Fruit fly (Drosophila melanogaster) whole organism, embryonic: Measurements from ENCODE around the gene Ppcs.

Experiments used
- CG12219 ChIP-seq: fragments of 200-800 bp; sonication (Bioruptor generic); optimal IDR thresholded peaks from 3 replicates; lab custom pipeline; 2018; ENCODE audit warnings: missing biosample characterization, mild to moderate bottlenecking, missing genetic modification characterization
- CG12236 ChIP-seq: fragments of 200-800 bp; sonication (Bioruptor generic); optimal IDR thresholded peaks from 2 replicates; lab custom pipeline; 2016; ENCODE audit warnings: missing biosample characterization, missing genetic modification characterization
- CG1233 ChIP-seq: fragments of 200-800 bp; sonication (Bioruptor generic); optimal IDR thresholded peaks from 4 replicates; lab custom pipeline; 2018; ENCODE audit warnings: missing biosample characterization, mild to moderate bottlenecking, missing genetic modification characterization
- CG12744 ChIP-seq: fragments of 200-800 bp; sonication (Bioruptor generic); optimal IDR thresholded peaks from 2 replicates; lab custom pipeline; 2016; ENCODE audit warnings: missing biosample characterization, missing genetic modification characterization
- CG15479 ChIP-seq: fragments of 200-800 bp; sonication (Bioruptor generic); optimal IDR thresholded peaks from 3 replicates; lab custom pipeline; 2019; ENCODE audit warnings: missing biosample characterization, mild to moderate bottlenecking, missing genetic modification characterization, moderate library complexity
- CG1647 ChIP-seq: fragments of 200-800 bp; sonication (Bioruptor generic); optimal IDR thresholded peaks from 3 replicates; lab custom pipeline; 2016; ENCODE audit warnings: missing biosample characterization, missing genetic modification characterization
- CG2199 ChIP-seq: fragments of 200-800 bp; sonication (Bioruptor generic); IDR thresholded peaks from 3 replicates; pipeline ENCODE4 v1.3.6; 2022; ENCODE audit warnings: missing biosample characterization, missing genetic modification characterization
- CG32532 ChIP-seq: fragments of 200-800 bp; sonication (Bioruptor generic); IDR thresholded peaks from 2 replicates; pipeline ENCODE4 v1.3.6; 2022; ENCODE audit warnings: missing biosample characterization, missing genetic modification characterization
- CG32767 ChIP-seq: fragments of 200-800 bp; sonication (Bioruptor generic); IDR thresholded peaks from 2 replicates; pipeline ENCODE4 v1.3.6; 2022; ENCODE audit warnings: missing biosample characterization, missing genetic modification characterization
- CG32772 ChIP-seq: fragments of 200-800 bp; sonication (Bioruptor generic); IDR thresholded peaks from 2 replicates; pipeline ENCODE4 v1.3.6; 2022; ENCODE audit warnings: missing biosample characterization, missing genetic modification characterization
- CG3281 ChIP-seq: fragments of 200-800 bp; sonication (Bioruptor generic); optimal IDR thresholded peaks from 3 replicates; lab custom pipeline; 2017; ENCODE audit warnings: missing biosample characterization, mild to moderate bottlenecking, missing genetic modification characterization
- CoRest ChIP-seq: fragments of 200-800 bp; sonication (Bioruptor generic); optimal IDR thresholded peaks from 3 replicates; lab custom pipeline; 2018; ENCODE audit warnings: missing biosample characterization, mild to moderate bottlenecking, missing genetic modification characterization, moderate library complexity
- D ChIP-seq, 2 experiments: fragments of 200-800 bp in 1 of 2; fragments of >200 bp in 1 of 2; sonication (Bioruptor generic) in 1 of 2; optimal IDR thresholded peaks; 2 replicates in 1 of 2; 3 replicates in 1 of 2; lab custom pipeline; 2017; ENCODE audit warnings: mild to moderate bottlenecking in 1 of 2, missing biosample characterization in 1 of 2, missing genetic modification characterization in 1 of 2, missing genetic modification reagents in 1 of 2
- D19B ChIP-seq: fragments of 200-800 bp; sonication (Bioruptor generic); optimal IDR thresholded peaks from 2 replicates; lab custom pipeline; 2017; ENCODE audit warnings: missing biosample characterization, mild to moderate bottlenecking, missing genetic modification characterization
- Jarid2 ChIP-seq: fragments of 200-800 bp; sonication (Bioruptor generic); optimal IDR thresholded peaks from 3 replicates; lab custom pipeline; 2017; ENCODE audit warnings: mild to moderate bottlenecking, missing biosample characterization, missing genetic modification reagents, missing genetic modification characterization
- MTF-1 ChIP-seq: fragments of 200-800 bp; sonication (Bioruptor generic); optimal IDR thresholded peaks from 2 replicates; lab custom pipeline; 2018; ENCODE audit warnings: missing biosample characterization, mild to moderate bottlenecking, missing genetic modification characterization, borderline replicate concordance
- Myb ChIP-seq: fragments of 200-800 bp; sonication (Bioruptor generic); optimal IDR thresholded peaks from 2 replicates; lab custom pipeline; 2016; ENCODE audit warnings: missing biosample characterization, missing genetic modification characterization
- Poxn ChIP-seq: fragments of 200-800 bp; sonication (Bioruptor generic); IDR thresholded peaks from 2 replicates; pipeline ENCODE4 v1.3.6; 2022; ENCODE audit warnings: missing biosample characterization, missing genetic modification characterization
- Ravus ChIP-seq: fragments of 200-800 bp; sonication (Bioruptor generic); IDR thresholded peaks from 2 replicates; pipeline ENCODE4 v1.3.6; 2022; ENCODE audit warnings: missing biosample characterization, missing genetic modification characterization
- Rx ChIP-seq: fragments of 200-800 bp; sonication (Bioruptor generic); IDR thresholded peaks from 2 replicates; pipeline ENCODE4 v1.3.6; 2022; ENCODE audit warnings: missing biosample characterization, missing genetic modification characterization
- Scr ChIP-seq: fragments of 200-800 bp; sonication (Bioruptor generic); IDR thresholded peaks from 2 replicates; pipeline ENCODE4 v1.3.6; 2022; ENCODE audit warnings: missing biosample characterization, missing genetic modification characterization; ENCODE audit not compliant: partially characterized antibody
- Sry-β ChIP-seq: fragments of 200-800 bp; sonication (Bioruptor generic); optimal IDR thresholded peaks from 2 replicates; lab custom pipeline; 2018; ENCODE audit warnings: missing biosample characterization, mild to moderate bottlenecking, missing genetic modification characterization, moderate library complexity
- YL-1 ChIP-seq: fragments of 200-800 bp; sonication (Bioruptor generic); optimal IDR thresholded peaks from 3 replicates; lab custom pipeline; 2017; ENCODE audit warnings: missing biosample characterization, mild to moderate bottlenecking, missing genetic modification characterization
- amos ChIP-seq: fragments of 200-800 bp; sonication (Bioruptor generic); IDR thresholded peaks from 2 replicates; pipeline ENCODE4 v1.3.6; 2022; ENCODE audit warnings: missing biosample characterization, missing genetic modification characterization; ENCODE audit not compliant: partially characterized antibody
- ara ChIP-seq: fragments of 200-800 bp; sonication (Bioruptor generic); IDR thresholded peaks from 2 replicates; pipeline ENCODE4 v1.3.6; 2022; ENCODE audit warnings: missing biosample characterization, missing genetic modification characterization
- ase ChIP-seq: fragments of 200-800 bp; sonication (Bioruptor generic); IDR thresholded peaks from 3 replicates; pipeline ENCODE4 v1.3.6; 2022; ENCODE audit warnings: missing biosample characterization, missing genetic modification characterization
- bab2 ChIP-seq: fragments of 200-800 bp; sonication (Bioruptor generic); optimal IDR thresholded peaks from 2 replicates; lab custom pipeline; 2016; ENCODE audit warnings: missing biosample characterization, missing genetic modification characterization
- chm ChIP-seq: fragments of 200-800 bp; sonication (Bioruptor generic); IDR thresholded peaks from 2 replicates; pipeline ENCODE4 v1.3.6; 2022; ENCODE audit warnings: missing biosample characterization, missing genetic modification characterization
- danr ChIP-seq: fragments of 200-800 bp; sonication (Bioruptor generic); IDR thresholded peaks from 2 replicates; pipeline ENCODE4 v1.3.6; 2022; ENCODE audit warnings: missing biosample characterization, missing genetic modification characterization
- ems ChIP-seq: fragments of 200-800 bp; sonication (Bioruptor generic); optimal IDR thresholded peaks from 3 replicates; lab custom pipeline; 2016; ENCODE audit warnings: missing biosample characterization, missing genetic modification characterization
- gce ChIP-seq: fragments of 200-800 bp; sonication (Bioruptor generic); IDR thresholded peaks from 3 replicates; pipeline ENCODE4 v1.3.6; 2022; ENCODE audit warnings: missing biosample characterization, missing genetic modification characterization
- gem ChIP-seq: fragments of 200-800 bp; sonication (Bioruptor generic); optimal IDR thresholded peaks from 2 replicates; lab custom pipeline; 2019; ENCODE audit warnings: missing biosample characterization, mild to moderate bottlenecking, missing genetic modification characterization, moderate library complexity
- gsb ChIP-seq: fragments of 200-800 bp; sonication (Bioruptor generic); IDR thresholded peaks from 2 replicates; pipeline ENCODE4 v1.3.6; 2022; ENCODE audit warnings: missing biosample characterization, missing genetic modification characterization
- lbe ChIP-seq: fragments of 200-800 bp; sonication (Bioruptor generic); optimal IDR thresholded peaks from 2 replicates; lab custom pipeline; 2016; ENCODE audit warnings: missing biosample characterization, mild to moderate bottlenecking, missing genetic modification characterization
- nau ChIP-seq: fragments of 200-800 bp; sonication (Bioruptor generic); optimal IDR thresholded peaks from 3 replicates; lab custom pipeline; 2017; ENCODE audit warnings: missing biosample characterization, mild to moderate bottlenecking, missing genetic modification characterization, missing genetic modification reagents
- nom ChIP-seq: fragments of 200-800 bp; sonication (Bioruptor generic); optimal IDR thresholded peaks from 2 replicates; lab custom pipeline; 2017; ENCODE audit warnings: missing biosample characterization, missing genetic modification characterization, mild to moderate bottlenecking, moderate library complexity, missing genetic modification reagents
- odd ChIP-seq: fragments of 200-800 bp; sonication (Bioruptor generic); optimal IDR thresholded peaks from 2 replicates; lab custom pipeline; 2017; ENCODE audit warnings: missing biosample characterization, mild to moderate bottlenecking, missing genetic modification characterization
- org-1 ChIP-seq: fragments of 200-800 bp; sonication (Bioruptor generic); optimal IDR thresholded peaks from 2 replicates; lab custom pipeline; 2017; ENCODE audit warnings: missing biosample characterization, missing genetic modification characterization
- row ChIP-seq: fragments of 200-800 bp; sonication (Bioruptor generic); IDR thresholded peaks from 3 replicates; pipeline ENCODE4 v1.3.6; 2022; ENCODE audit warnings: missing biosample characterization, missing genetic modification characterization
- sna ChIP-seq: fragments of 200-800 bp; sonication (Bioruptor generic); IDR thresholded peaks from 2 replicates; pipeline ENCODE4 v1.3.6; 2022; ENCODE audit warnings: missing biosample characterization, missing genetic modification characterization; ENCODE audit not compliant: partially characterized antibody
- so ChIP-seq: fragments of 200-800 bp; sonication (Bioruptor generic); IDR thresholded peaks from 3 replicates; pipeline ENCODE4 v1.3.6; 2022; ENCODE audit warnings: missing biosample characterization, missing genetic modification characterization
- sqz ChIP-seq: fragments of 200-800 bp; sonication (Bioruptor generic); optimal IDR thresholded peaks from 3 replicates; lab custom pipeline; 2018; ENCODE audit warnings: missing biosample characterization, mild to moderate bottlenecking, missing genetic modification characterization
- unc-4 ChIP-seq: fragments of 200-800 bp; sonication (Bioruptor generic); IDR thresholded peaks from 2 replicates; pipeline ENCODE4 v1.3.6; 2022; ENCODE audit warnings: missing biosample characterization, missing genetic modification characterization; ENCODE audit not compliant: partially characterized antibody
- usp ChIP-seq: fragments of >200 bp; optimal IDR thresholded peaks from 2 replicates; lab custom pipeline; 2017; ENCODE audit warnings: missing biosample characterization, missing genetic modification characterization
- yki ChIP-seq: fragments of >200 bp; optimal IDR thresholded peaks from 3 replicates; lab custom pipeline; 2018
- z ChIP-seq: fragments of 200-800 bp; sonication (Bioruptor generic); IDR thresholded peaks from 3 replicates; pipeline ENCODE4 v1.3.6; 2022; ENCODE audit warnings: missing biosample characterization, missing genetic modification characterization
- zen2 ChIP-seq: fragments of 200-800 bp; sonication (Bioruptor generic); IDR thresholded peaks from 3 replicates; pipeline ENCODE4 v1.3.6; 2022; ENCODE audit warnings: missing biosample characterization, missing genetic modification characterization; ENCODE audit not compliant: partially characterized antibody
- zfh1 ChIP-seq: fragments of 200-800 bp; sonication (Bioruptor generic); IDR thresholded peaks from 3 replicates; pipeline ENCODE4 v1.3.6; 2022; ENCODE audit warnings: missing biosample characterization, missing genetic modification characterization

The Ppcs gene

dm6 chr3R:19163972-19164819, 16.5 kb upstream of the Ppcs start, which contains the start of gene sqz (continued):
- TF ChIP-seq amos (GFP tag; lab: Robert Waterston, UW) (peak; percentile 25; the same call in 1 of the 2 replicates), lbe (GFP tag; lab: Kevin White, UChicago) (peak; percentile 69), zen2 (GFP tag; lab: Robert Waterston, UW) (0 out of 3 replicates have a peak, but pooled peaks have one; percentile 37), so (GFP tag; lab: Robert Waterston, UW) (peak; percentile 42; the same call in 1 of the 3 replicates), CG2199 (GFP tag; lab: Robert Waterston, UW) (0 out of 3 replicates have a peak, but pooled peaks have one; percentile 21), usp (no peak), ase (GFP tag; lab: Robert Waterston, UW) (no peak), nau (GFP tag; lab: Kevin White, UChicago) (peak; percentile 74), sna (GFP tag; lab: Robert Waterston, UW) (peak; percentile 49; the same call in 1 of the 2 replicates), CG3281 (GFP tag; lab: Kevin White, UChicago) (peak; percentile 36), Scr (peak; percentile 38), yki (peak; percentile 80), chm (peak; percentile 77), Jarid2 (GFP tag; lab: Kevin White, UChicago) (peak; percentile 95), Rx (GFP tag; lab: Robert Waterston, UW) (no peak), CG32767 (peak; percentile 60; the same call in 1 of the 2 replicates), danr (GFP tag; lab: Robert Waterston, UW) (no peak), CG32772 (GFP tag; lab: Robert Waterston, UW) (peak; percentile 64), MTF-1 (GFP tag; lab: Kevin White, UChicago) (peak; percentile 29), row (GFP tag; lab: Robert Waterston, UW) (no peak), D (optimal IDR thresholded peaks at IDR 0.05; lab: Kevin White, UChicago) (no peak), D (GFP tag; optimal IDR thresholded peaks at IDR 0.05; lab: Kevin White, UChicago) (peak; percentile 4), bab2 (GFP tag; lab: Kevin White, UChicago) (no peak), gce (0 out of 3 replicates have a peak, but pooled peaks have one; percentile 23), CG12219 (GFP tag; lab: Kevin White, UChicago) (peak; percentile 7), z (peak; percentile 60; the same call in 1 of the 3 replicates), unc-4 (GFP tag; lab: Robert Waterston, UW) (peak; percentile 50; the same call in 1 of the 2 replicates), CG32532 (GFP tag; lab: Robert Waterston, UW) (peak; percentile 61; the same call in 1 of the 2 replicates), zfh1 (GFP tag; lab: Robert Waterston, UW) (0 out of 3 replicates have a peak, but pooled peaks have one; percentile 10), odd (GFP tag; lab: Kevin White, UChicago) (peak; percentile 26)

dm6 chr3R:19162135-19162616, 14.5 kb upstream of the Ppcs start, which contains the start of the genes CG42359 and Nsun5:
Gene CG42359 (minus strand): TSS chr3R:19162300.
Gene Nsun5 (minus strand): TSS chr3R:19162300.
- TF ChIP-seq CG1233 (peak; percentile 81), Myb (GFP tag; lab: Kevin White, UChicago) (peak; percentile 75), CoRest (tag; lab: Kevin White, UChicago) (peak; percentile 90), ems (GFP tag; lab: Kevin White, UChicago) (peak; percentile 94), gsb (peak; percentile 60; the same call in 1 of the 2 replicates), Ravus (peak; percentile 48; the same call in 1 of the 2 replicates), nom (peak; percentile 47), sqz (peak; percentile 93), CG12236 (peak; percentile 87), D19B (GFP tag; lab: Kevin White, UChicago) (peak; percentile 100), YL-1 (GFP tag; lab: Kevin White, UChicago) (peak; percentile 95), CG12744 (peak; percentile 86), CG1647 (GFP tag; lab: Kevin White, UChicago) (peak; percentile 90), Sry-β (GFP tag; lab: Kevin White, UChicago) (peak; percentile 35), gem (tag; lab: Kevin White, UChicago) (peak; percentile 94), Poxn (GFP tag; lab: Robert Waterston, UW) (peak; percentile 62; the same call in 1 of the 2 replicates), ara (peak; percentile 89), CG15479 (GFP tag; lab: Kevin White, UChicago) (peak; percentile 82), org-1 (GFP tag; lab: Kevin White, UChicago) (peak; percentile 67)
